Worm (Caenorhabditis elegans) whole organism, L4/young adult: ENCODE data around the gene srj-53.

Source experiments
- W03F9.2 ChIP-seq: fragments of 150-350 bp; optimal IDR thresholded peaks from 2 replicates; lab custom pipeline; 2014; ENCODE audit warnings: missing biosample characterization, missing genetic modification characterization
- dao-5 ChIP-seq: sonication (generic microtip); optimal IDR thresholded peaks from 2 replicates; lab custom pipeline; 2016; ENCODE audit warnings: missing genotype, missing genetic modification characterization, moderate library complexity, missing compliant biosample characterization

ce11 chrV:682031-682430 lies 12.5 kb downstream of the srj-53 start, which contains the start of gene srx-23:
- TF ChIP-seq W03F9.2 (no peak), dao-5 (tag; lab: Kevin White, UChicago) (no peak)
